Worm (Caenorhabditis elegans) whole organism, L4 larva: Measurements from ENCODE around the gene fbxb-83.
A peak's percentile ranks its signal among the peaks of the same experiment; 100 is the strongest.

Source experiments
- F49E8.2 ChIP-seq: sonication (generic microtip); optimal IDR thresholded peaks from 2 replicates; lab custom pipeline; 2016; ENCODE audit warnings: missing compliant biosample characterization, mild to moderate bottlenecking, missing genetic modification characterization, borderline replicate concordance
- R02D3.7 ChIP-seq: fragments of 150-350 bp; sonication (generic microtip); optimal IDR thresholded peaks from 3 replicates; lab custom pipeline; 2014; ENCODE audit warnings: missing biosample characterization, missing genetic modification characterization
- T20F7.1 ChIP-seq: fragments of 200-800 bp; sonication (Bioruptor generic); optimal IDR thresholded peaks from 2 replicates; lab custom pipeline; 2018; ENCODE audit warnings: mild to moderate bottlenecking, missing genetic modification characterization, missing compliant biosample characterization
- Y105C5A.15 ChIP-seq: fragments of 200-800 bp; sonication (Bioruptor generic); IDR thresholded peaks from 2 replicates; pipeline ENCODE4 v1.3.6; 2022; ENCODE audit warnings: missing genetic modification characterization, missing compliant biosample characterization
- Y48G9A.11 ChIP-seq: fragments of 200-800 bp; sonication (Bioruptor generic); IDR thresholded peaks from 2 replicates; pipeline ENCODE4 v1.3.6; 2022; ENCODE audit warnings: missing genetic modification reagents, missing genetic modification characterization, missing compliant biosample characterization
- Y5F2A.4 ChIP-seq: fragments of 200-800 bp; sonication (Bioruptor generic); optimal IDR thresholded peaks from 2 replicates; lab custom pipeline; 2018; ENCODE audit warnings: mild to moderate bottlenecking, missing genetic modification characterization, missing compliant biosample characterization
- ZK337.2 ChIP-seq: fragments of 200-800 bp; sonication (Bioruptor generic); IDR thresholded peaks from 2 replicates; pipeline ENCODE4 v1.3.6; 2022; ENCODE audit warnings: missing genetic modification reagents, missing genetic modification characterization, missing compliant biosample characterization
- aha-1 ChIP-seq: fragments of 150-350 bp; peaks from one replicate; lab custom pipeline; 2014; ENCODE audit warnings: missing biosample characterization, missing genetic modification characterization
- ama-1 ChIP-seq: fragments of 150-350 bp; optimal IDR thresholded peaks from 2 replicates; lab custom pipeline; 2014; ENCODE audit warnings: inconsistent platforms, mixed read lengths
- attf-4 ChIP-seq: sonication (generic microtip); optimal IDR thresholded peaks from 3 replicates; lab custom pipeline; 2017; ENCODE audit warnings: missing biosample characterization, missing genetic modification characterization
- ceh-20 ChIP-seq: fragments of 200-800 bp; sonication (Bioruptor generic); IDR thresholded peaks from 2 replicates; pipeline ENCODE4 v1.3.6; 2022; ENCODE audit warnings: missing genetic modification reagents, missing genetic modification characterization, missing compliant biosample characterization
- ceh-28 ChIP-seq: fragments of 150-350 bp; optimal IDR thresholded peaks from 2 replicates; lab custom pipeline; 2014; ENCODE audit warnings: missing biosample characterization, missing genetic modification reagents, missing genetic modification characterization
- ces-1 ChIP-seq: fragments of 150-350 bp; sonication (generic microtip); optimal IDR thresholded peaks from 4 replicates; lab custom pipeline; 2014; ENCODE audit warnings: missing biosample characterization, missing genetic modification reagents, missing genetic modification characterization
- ctbp-1 ChIP-seq: fragments of 200-800 bp; sonication (Bioruptor generic); IDR thresholded peaks from 2 replicates; pipeline ENCODE4 v1.3.6; 2022; ENCODE audit warnings: missing genetic modification reagents, missing genetic modification characterization, missing compliant biosample characterization
- daf-16 ChIP-seq, 3 experiments: sonication (generic microtip); optimal IDR thresholded peaks; 2 replicates each; lab custom pipeline; 2016 to 2017; ENCODE audit warnings: missing genetic modification characterization in 3 of 3, missing genetic modification reagents in 3 of 3, mild to moderate bottlenecking in 2 of 3, missing compliant biosample characterization in 2 of 3, missing biosample characterization in 1 of 3, moderate library complexity in 1 of 3
- dpl-1 ChIP-seq: fragments of 150-350 bp; optimal IDR thresholded peaks from 2 replicates; lab custom pipeline; 2014; ENCODE audit warnings: missing biosample characterization, missing genetic modification reagents, missing genetic modification characterization
- egl-27 ChIP-seq: sonication (generic microtip); optimal IDR thresholded peaks from 3 replicates; lab custom pipeline; 2017; ENCODE audit warnings: missing biosample characterization, missing genetic modification reagents, missing genetic modification characterization
- fkh-10 ChIP-seq: fragments of 150-350 bp; optimal IDR thresholded peaks from 2 replicates; lab custom pipeline; 2014; ENCODE audit warnings: missing biosample characterization, missing genetic modification reagents, missing genetic modification characterization
- hif-1 ChIP-seq, 2 experiments: sonication (generic microtip); optimal IDR thresholded peaks; 2 replicates each; lab custom pipeline; 2016 to 2017; ENCODE audit warnings: missing compliant biosample characterization in 2 of 2, missing genetic modification characterization in 2 of 2, missing genetic modification reagents in 2 of 2, missing genotype in 2 of 2, mild to moderate bottlenecking in 1 of 2
- hlh-30 ChIP-seq: sonication (generic microtip); optimal IDR thresholded peaks from 2 replicates; lab custom pipeline; 2017; ENCODE audit warnings: antibody characterized with exemption, mild to moderate bottlenecking, missing genetic modification characterization, missing compliant biosample characterization; ENCODE audit not compliant: insufficient read depth
- lim-7 ChIP-seq: fragments of 200-800 bp; sonication (Bioruptor generic); IDR thresholded peaks from 2 replicates; pipeline ENCODE4 v1.3.6; 2022; ENCODE audit warnings: missing genetic modification characterization, missing compliant biosample characterization
- lsy-2 ChIP-seq, 2 experiments: fragments of 150-350 bp in 1 of 2; sonication (generic microtip) in 1 of 2; optimal IDR thresholded peaks; 2 replicates each; lab custom pipeline; 2014 to 2017; ENCODE audit warnings: missing biosample characterization in 2 of 2, missing genetic modification characterization in 2 of 2
- mep-1 ChIP-seq: fragments of 150-350 bp; sonication (generic microtip); optimal IDR thresholded peaks from 3 replicates; lab custom pipeline; 2014; ENCODE audit warnings: missing biosample characterization, missing genetic modification characterization
- nhr-11 ChIP-seq: fragments of 150-350 bp; optimal IDR thresholded peaks from 2 replicates; lab custom pipeline; 2014; ENCODE audit warnings: missing biosample characterization, missing genetic modification characterization
- nhr-28 ChIP-seq: fragments of 150-350 bp; optimal IDR thresholded peaks from 2 replicates; lab custom pipeline; 2014; ENCODE audit warnings: missing biosample characterization, missing genetic modification characterization
- nhr-6 ChIP-seq: fragments of 150-350 bp; optimal IDR thresholded peaks from 2 replicates; lab custom pipeline; 2014; ENCODE audit warnings: missing biosample characterization, missing genetic modification characterization
- nhr-77 ChIP-seq: fragments of 150-350 bp; optimal IDR thresholded peaks from 2 replicates; lab custom pipeline; 2014; ENCODE audit warnings: missing biosample characterization, missing genetic modification characterization
- pqm-1 ChIP-seq: sonication (generic microtip); optimal IDR thresholded peaks from 2 replicates; lab custom pipeline; 2017; ENCODE audit warnings: missing biosample characterization, missing genetic modification characterization
- rbr-2 ChIP-seq: sonication (generic microtip); optimal IDR thresholded peaks from 2 replicates; lab custom pipeline; 2016; ENCODE audit warnings: missing genotype, missing genetic modification characterization, missing compliant biosample characterization
- set-16 ChIP-seq: fragments of 200-800 bp; sonication (Bioruptor generic); IDR thresholded peaks from 2 replicates; pipeline ENCODE4 v1.3.6; 2022; ENCODE audit warnings: missing genetic modification reagents, missing genetic modification characterization, missing compliant biosample characterization
- snpc-1.2 ChIP-seq: fragments of 200-800 bp; sonication (Bioruptor generic); IDR thresholded peaks from 2 replicates; pipeline ENCODE4 v1.3.6; 2022; ENCODE audit warnings: missing genetic modification reagents, missing genetic modification characterization, missing compliant biosample characterization
- tra-1 ChIP-seq: fragments of 200-800 bp; sonication (Bioruptor generic); IDR thresholded peaks from 2 replicates; pipeline ENCODE4 v1.3.6; 2022; ENCODE audit warnings: missing genetic modification reagents, missing genetic modification characterization, missing compliant biosample characterization
- unc-39 ChIP-seq: sonication (generic microtip); optimal IDR thresholded peaks from 2 replicates; lab custom pipeline; 2017; ENCODE audit warnings: missing biosample characterization, missing genetic modification characterization

fbxb-83 gene

ce11 chrIII:189280-189679 lies 44.3 kb upstream of the fbxb-83 start:
- TF ChIP-seq F49E8.2 (no peak), attf-4 (tag; lab: Kevin White, UChicago) (no peak), ama-1 (lab: Kevin White, UChicago) (no peak), Y5F2A.4 (GFP tag; lab: Kevin White, UChicago) (no peak), aha-1 (tag; lab: Kevin White, UChicago) (peak; percentile 79)

ce11 chrIII:188426-188888 lies 43.4 kb upstream of the fbxb-83 start, which contains the start of gene ubc-20:
TSS of gene ubc-20 (plus strand) at chrIII:188838.
- TF ChIP-seq nhr-77 (tag; lab: Kevin White, UChicago), result peak; percentile 25
- TF ChIP-seq dpl-1 (GFP tag; lab: Kevin White, UChicago), result peak; percentile 15
- peak in 1 of 2 experiments; percentile 26 for TF ChIP-seq lsy-2 (tag; optimal IDR thresholded peaks at IDR 0.05; lab: Kevin White, UChicago)
- peak; percentile 98 for TF ChIP-seq T20F7.1 (GFP tag; lab: Kevin White, UChicago)
- peak; percentile 95 for TF ChIP-seq Y48G9A.11 (GFP tag; lab: Robert Waterston, UW)
- no peak for TF ChIP-seq lim-7 (GFP tag; lab: Robert Waterston, UW)
- no peak for TF ChIP-seq nhr-6 (tag; lab: Kevin White, UChicago)
- no peak for TF ChIP-seq mep-1 (tag; lab: Kevin White, UChicago)
- TF ChIP-seq daf-16 (GFP tag; optimal IDR thresholded peaks at IDR 0.05; lab: Kevin White, UChicago), result no peak
- TF ChIP-seq daf-16 (tag; optimal IDR thresholded peaks at IDR 0.05; lab: Kevin White, UChicago), result peak; percentile 11
- peak; percentile 62 for TF ChIP-seq hlh-30 (tag; lab: Kevin White, UChicago)
- TF ChIP-seq ctbp-1 (GFP tag; lab: Robert Waterston, UW), result no peak

- TF ChIP-seq set-16 (peak; percentile 75), unc-39 (no peak)
These were observed 42.8 kb upstream of the fbxb-83 start, which contains the start of gene mxl-2 for ce11 chrIII:187829-188228. TSS of gene mxl-2 (minus strand) at chrIII:188131.

- TF ChIP-seq aha-1 (tag; lab: Kevin White, UChicago), result peak; percentile 26
These were observed 40.9 kb upstream of the fbxb-83 start for ce11 chrIII:185909-186308.

ce11 chrIII:184335-184734 lies 39.3 kb upstream of the fbxb-83 start:
- TF ChIP-seq ceh-28 (tag; lab: Kevin White, UChicago) (peak; percentile 24), pqm-1 (tag; lab: Kevin White, UChicago) (no peak), R02D3.7 (tag; lab: Kevin White, UChicago) (no peak), ces-1 (GFP tag; lab: Kevin White, UChicago) (no peak)

ce11 chrIII:183072-183471 lies 38.1 kb upstream of the fbxb-83 start:
- TF ChIP-seq nhr-11 (no peak), nhr-77 (tag; lab: Kevin White, UChicago) (peak; percentile 53), ceh-20 (no peak), fkh-10 (GFP tag; lab: Kevin White, UChicago) (no peak), rbr-2 (tag; lab: Kevin White, UChicago) (no peak), snpc-1.2 (no peak), ZK337.2 (no peak), pqm-1 (tag; lab: Kevin White, UChicago) (peak; percentile 36), ces-1 (GFP tag; lab: Kevin White, UChicago) (no peak), ama-1 (lab: Kevin White, UChicago) (no peak), nhr-28 (tag; lab: Kevin White, UChicago) (peak; percentile 69), Y105C5A.15 (no peak), egl-27 (tag; lab: Kevin White, UChicago) (no peak), tra-1 (GFP tag; lab: Robert Waterston, UW) (no peak), hif-1 (tag; optimal IDR thresholded peaks at IDR 0.05; lab: Kevin White, UChicago) (no peak)
